Worm (Caenorhabditis elegans): Measurements from ENCODE around the gene clec-229.

ce11 chrV:15354648-15355047, 13.3 kb upstream of the clec-229 start, which contains the start of gene C29F3.7:
- TF ChIP-seq egl-27 (tag; optimal IDR thresholded peaks at IDR 0.05): no peak
- TF ChIP-seq zag-1 (tag; optimal IDR thresholded peaks at IDR 0.05): no peak
- TF ChIP-seq pqm-1 (tag; optimal IDR thresholded peaks at IDR 0.05): peak; percentile 55
- no peak for TF ChIP-seq nhr-28 (tag; optimal IDR thresholded peaks at IDR 0.05)
- TF ChIP-seq nhr-90 (tag; optimal IDR thresholded peaks at IDR 0.05; ENCODE audit: poor library complexity): no peak
- TF ChIP-seq nhr-12 (tag; optimal IDR thresholded peaks at IDR 0.05): no peak
- TF ChIP-seq sox-4 (tag; optimal IDR thresholded peaks at IDR 0.05): no peak
- no peak for TF ChIP-seq mdl-1 (tag; optimal IDR thresholded peaks at IDR 0.05)
- no peak for TF ChIP-seq aha-1 (tag; optimal IDR thresholded peaks at IDR 0.05)
- TF ChIP-seq blmp-1 (tag; optimal IDR thresholded peaks at IDR 0.05): no peak
- no peak for TF ChIP-seq mep-1 (tag; optimal IDR thresholded peaks at IDR 0.05)
- TF ChIP-seq ztf-11 (tag; optimal IDR thresholded peaks at IDR 0.05): no peak
